Fruit fly (Drosophila melanogaster): ENCODE measurements around the gene Arf1.

Gene Arf1

dm6 chr3L:22837651-22838614 is 34.1 kb downstream of the Arf1 start (continued):
- TF ChIP-seq sob (GFP tag; IDR thresholded peaks at IDR 0.05) (no peak), Med (GFP tag) (peak; percentile 49), Pdp1 (GFP tag; optimal IDR thresholded peaks at IDR 0.05) (peak in 1 of 2 experiments; percentile 24), grn (GFP tag; optimal IDR thresholded peaks at IDR 0.05) (peak; percentile 30), tgo (GFP tag; IDR thresholded peaks at IDR 0.05) (no peak), hb (GFP tag; IDR thresholded peaks at IDR 0.05; ENCODE audit: partially characterized antibody) (0 out of 3 replicates have a peak, but pooled peaks have one; percentile 34), exex (tag; optimal IDR thresholded peaks at IDR 0.05) (peak; percentile 66), crol (GFP tag; IDR thresholded peaks at IDR 0.05) (peak; percentile 72), CG34376 (GFP tag; optimal IDR thresholded peaks at IDR 0.05) (peak; percentile 57), sima (GFP tag; optimal IDR thresholded peaks at IDR 0.05) (no peak), Ada2b (GFP tag; IDR thresholded peaks at IDR 0.05) (0 out of 2 replicates have a peak, but pooled peaks have one; percentile 17), HmgZ (tag; optimal IDR thresholded peaks at IDR 0.05) (peak; percentile 49), CG12071 (GFP tag; optimal IDR thresholded peaks at IDR 0.05) (no peak), NFAT (GFP tag; IDR thresholded peaks at IDR 0.05) (0 out of 2 replicates have a peak, but pooled peaks have one; percentile 21), CG4328 (GFP tag; optimal IDR thresholded peaks at IDR 0.05) (no peak), CG13894 (tag; optimal IDR thresholded peaks at IDR 0.05) (peak; percentile 77), CkIIα-i1 (GFP tag; IDR thresholded peaks at IDR 0.05) (no peak), sr (GFP tag; IDR thresholded peaks at IDR 0.05) (peak; percentile 10; the same call in 1 of the 3 replicates), CG34422 (GFP tag; IDR thresholded peaks at IDR 0.05) (peak; percentile 32; the same call in 1 of the 3 replicates), CG3407 (GFP tag; optimal IDR thresholded peaks at IDR 0.05) (peak; percentile 95), CG34224 (GFP tag; IDR thresholded peaks at IDR 0.05; ENCODE audit: partially characterized antibody) (0 out of 3 replicates have a peak, but pooled peaks have one; percentile 31), CG12769 (tag; optimal IDR thresholded peaks at IDR 0.05) (peak; percentile 48), sd (tag; optimal IDR thresholded peaks at IDR 0.05) (peak; percentile 6), CG13424 (tag; optimal IDR thresholded peaks at IDR 0.05) (no peak), CG10543 (GFP tag; optimal IDR thresholded peaks at IDR 0.05) (peak; percentile 76), BtbVII (GFP tag; optimal IDR thresholded peaks at IDR 0.05) (peak; percentile 49), CG4424 (GFP tag; optimal IDR thresholded peaks at IDR 0.05) (no peak), B-H2 (GFP tag; optimal IDR thresholded peaks at IDR 0.05) (no peak), Fer1 (GFP tag; optimal IDR thresholded peaks at IDR 0.05) (peak; percentile 27), CG12659 (GFP tag; optimal IDR thresholded peaks at IDR 0.05) (peak; percentile 11), Drgx (GFP tag; IDR thresholded peaks at IDR 0.05) (peak; percentile 53; the same call in 1 of the 2 replicates)

- TF ChIP-seq eve (GFP tag; optimal IDR thresholded peaks at IDR 0.05) = no peak
- TF ChIP-seq CG11504 (tag; optimal IDR thresholded peaks at IDR 0.05) = no peak
- no peak for TF ChIP-seq CG1603 (tag; optimal IDR thresholded peaks at IDR 0.05)
- no peak for TF ChIP-seq oc (tag; optimal IDR thresholded peaks at IDR 0.05)
- TF ChIP-seq zf30C (GFP tag; optimal IDR thresholded peaks at IDR 0.05) = no peak
- no peak for TF ChIP-seq CG7357 (GFP tag; IDR thresholded peaks at IDR 0.05)
- TF ChIP-seq CG12104 (GFP tag; optimal IDR thresholded peaks at IDR 0.05) = no peak
- no peak for TF ChIP-seq CG4820 (GFP tag; optimal IDR thresholded peaks at IDR 0.05)
- TF ChIP-seq BtbVII (GFP tag; optimal IDR thresholded peaks at IDR 0.05) = no peak
- TF ChIP-seq Elba2 (GFP tag; optimal IDR thresholded peaks at IDR 0.05) = no peak
- TF ChIP-seq Sox102F (GFP tag; optimal IDR thresholded peaks at IDR 0.05) = no peak
- no peak for TF ChIP-seq CG1602 (GFP tag; optimal IDR thresholded peaks at IDR 0.05)
- no peak for TF ChIP-seq Lim3 (GFP tag; IDR thresholded peaks at IDR 0.05)
- no peak for TF ChIP-seq CG8924 (tag; optimal IDR thresholded peaks at IDR 0.05)
- no peak for TF ChIP-seq bcd (GFP tag; optimal IDR thresholded peaks at IDR 0.05)
- no peak for TF ChIP-seq zen2 (GFP tag; IDR thresholded peaks at IDR 0.05; ENCODE audit: partially characterized antibody)
These were observed 35.3 kb downstream of the Arf1 start, which contains the start of the genes CG11226 and CG45428 for dm6 chr3L:22836768-22837167. CG11226 (plus strand) TSS chr3L:22837068. CG45428 (minus strand) TSS chr3L:22837070.

Measured in whole organism, embryonic.